Worm (Caenorhabditis elegans) whole organism, L3 larva: ENCODE results near the gene F09F9.3.

Experiments used
- R02D3.7 ChIP-seq: fragments of 150-350 bp; optimal IDR thresholded peaks from 2 replicates; lab custom pipeline; 2014; ENCODE audit warnings: missing biosample characterization, missing genetic modification characterization
- ZK546.5 ChIP-seq: sonication (generic microtip); optimal IDR thresholded peaks from 2 replicates; lab custom pipeline; 2017; ENCODE audit warnings: missing biosample characterization, missing genetic modification characterization
- aly-2 ChIP-seq: fragments of 150-350 bp; optimal IDR thresholded peaks from 2 replicates; lab custom pipeline; 2014; ENCODE audit warnings: missing biosample characterization, missing genetic modification characterization
- ama-1 ChIP-seq: fragments of 150-350 bp; optimal IDR thresholded peaks from 2 replicates; lab custom pipeline; 2018
- ceh-16 ChIP-seq: sonication (generic microtip); optimal IDR thresholded peaks from 2 replicates; lab custom pipeline; 2017; ENCODE audit warnings: missing biosample characterization, missing genetic modification characterization
- ceh-28 ChIP-seq: fragments of 150-350 bp; optimal IDR thresholded peaks from 2 replicates; lab custom pipeline; 2014; ENCODE audit warnings: missing biosample characterization, missing genetic modification reagents, missing genetic modification characterization
- ceh-82 ChIP-seq: fragments of 150-350 bp; optimal IDR thresholded peaks from 2 replicates; lab custom pipeline; 2014; ENCODE audit warnings: missing biosample characterization, missing genetic modification characterization
- ceh-9 ChIP-seq: sonication (generic microtip); optimal IDR thresholded peaks from 2 replicates; lab custom pipeline; 2018; ENCODE audit warnings: missing biosample characterization, missing genetic modification characterization
- daf-12 ChIP-seq: fragments of 150-350 bp; optimal IDR thresholded peaks from 2 replicates; lab custom pipeline; 2014; ENCODE audit warnings: missing biosample characterization, missing genetic modification reagents, missing genetic modification characterization
- egl-27 ChIP-seq: sonication (generic microtip); optimal IDR thresholded peaks from 4 replicates; lab custom pipeline; 2017; ENCODE audit warnings: missing biosample characterization, missing genetic modification reagents, missing genetic modification characterization
- egl-5 ChIP-seq: fragments of 150-350 bp; optimal IDR thresholded peaks from 2 replicates; lab custom pipeline; 2017; ENCODE audit warnings: missing biosample characterization, missing genetic modification reagents, missing genetic modification characterization, inconsistent platforms
- elt-1 ChIP-seq: fragments of 150-350 bp; optimal IDR thresholded peaks from 2 replicates; lab custom pipeline; 2014; ENCODE audit warnings: missing biosample characterization, missing genetic modification characterization
- elt-2 ChIP-seq: sonication (generic microtip); optimal IDR thresholded peaks from 2 replicates; lab custom pipeline; 2016; ENCODE audit warnings: missing genetic modification reagents, mild to moderate bottlenecking, missing genetic modification characterization, missing compliant biosample characterization
- elt-3 ChIP-seq, 3 experiments: fragments of 150-350 bp in 1 of 3; sonication (generic microtip) in 2 of 3; optimal IDR thresholded peaks; 2 replicates in 2 of 3; 4 replicates in 1 of 3; lab custom pipeline; 2014 to 2017; ENCODE audit warnings: missing biosample characterization in 3 of 3, missing genetic modification characterization in 3 of 3
- eor-1 ChIP-seq, 2 experiments: fragments of 150-350 bp; optimal IDR thresholded peaks; 2 replicates each; lab custom pipeline; 2014 to 2018; ENCODE audit warnings: missing biosample characterization in 2 of 2, missing genetic modification characterization in 2 of 2
- fkh-10 ChIP-seq: sonication (generic microtip); optimal IDR thresholded peaks from 2 replicates; lab custom pipeline; 2017; ENCODE audit warnings: missing biosample characterization, missing genetic modification reagents, missing genetic modification characterization
- fkh-2 ChIP-seq: fragments of 150-350 bp; optimal IDR thresholded peaks from 2 replicates; lab custom pipeline; 2014; ENCODE audit warnings: missing biosample characterization, missing genetic modification reagents, missing genetic modification characterization
- fos-1 ChIP-seq: fragments of 150-350 bp; optimal IDR thresholded peaks from 2 replicates; lab custom pipeline; 2014; ENCODE audit warnings: missing biosample characterization, missing genetic modification characterization
- hmg-11 ChIP-seq: sonication (generic microtip); optimal IDR thresholded peaks from 2 replicates; lab custom pipeline; 2016; ENCODE audit warnings: missing genetic modification characterization, missing compliant biosample characterization
- jun-1 ChIP-seq: fragments of 150-350 bp; optimal IDR thresholded peaks from 2 replicates; lab custom pipeline; 2014; ENCODE audit warnings: missing biosample characterization, missing genetic modification reagents, missing genetic modification characterization
- lin-15B ChIP-seq: fragments of 150-350 bp; optimal IDR thresholded peaks from 2 replicates; lab custom pipeline; 2014; ENCODE audit warnings: missing biosample characterization, missing genetic modification characterization
- lin-39 ChIP-seq: fragments of 150-350 bp; optimal IDR thresholded peaks from 2 replicates; lab custom pipeline; 2018; ENCODE audit warnings: missing biosample characterization, missing genetic modification reagents, missing genetic modification characterization
- lsy-12 ChIP-seq: sonication (generic microtip); optimal IDR thresholded peaks from 2 replicates; lab custom pipeline; 2016; ENCODE audit warnings: mild to moderate bottlenecking, missing genetic modification characterization, missing compliant biosample characterization
- mdl-1 ChIP-seq: fragments of 150-350 bp; optimal IDR thresholded peaks from 2 replicates; lab custom pipeline; 2014; ENCODE audit warnings: missing biosample characterization, missing genetic modification characterization
- mml-1 ChIP-seq: fragments of 150-350 bp; sonication (generic microtip); optimal IDR thresholded peaks from 3 replicates; lab custom pipeline; 2014; ENCODE audit warnings: missing biosample characterization, missing genetic modification characterization
- nfya-1 ChIP-seq: sonication (generic microtip); optimal IDR thresholded peaks from 2 replicates; lab custom pipeline; 2017; ENCODE audit warnings: missing genetic modification characterization, mild to moderate bottlenecking, missing compliant biosample characterization, antibody characterized with exemption, moderate library complexity; ENCODE audit not compliant: insufficient read depth
- nhr-11 ChIP-seq: fragments of 150-350 bp; optimal IDR thresholded peaks from 2 replicates; lab custom pipeline; 2014; ENCODE audit warnings: missing biosample characterization, missing genetic modification characterization
- nhr-12 ChIP-seq: fragments of 150-350 bp; optimal IDR thresholded peaks from 2 replicates; lab custom pipeline; 2014; ENCODE audit warnings: missing biosample characterization, missing genetic modification characterization
- nhr-23 ChIP-seq: fragments of 150-350 bp; optimal IDR thresholded peaks from 2 replicates; lab custom pipeline; 2014; ENCODE audit warnings: missing biosample characterization, missing genetic modification reagents, missing genetic modification characterization
- nhr-237 ChIP-seq: fragments of 150-350 bp; optimal IDR thresholded peaks from 2 replicates; lab custom pipeline; 2014; ENCODE audit warnings: missing biosample characterization, missing genetic modification characterization
- nhr-25 ChIP-seq: sonication (generic microtip); optimal IDR thresholded peaks from 2 replicates; lab custom pipeline; 2017; ENCODE audit warnings: missing biosample characterization, missing genetic modification characterization
- nhr-28 ChIP-seq: fragments of 150-350 bp; optimal IDR thresholded peaks from 2 replicates; lab custom pipeline; 2014; ENCODE audit warnings: missing biosample characterization, missing genetic modification characterization
- nhr-43 ChIP-seq: sonication (generic microtip); optimal IDR thresholded peaks from 2 replicates; lab custom pipeline; 2016; ENCODE audit warnings: mild to moderate bottlenecking, missing genetic modification characterization, missing compliant biosample characterization; ENCODE audit not compliant: poor library complexity, severe bottlenecking
- nhr-67 ChIP-seq: fragments of 150-350 bp; optimal IDR thresholded peaks from 2 replicates; lab custom pipeline; 2014; ENCODE audit warnings: missing biosample characterization, missing genetic modification characterization
- nhr-76 ChIP-seq: fragments of 150-350 bp; sonication (generic microtip); optimal IDR thresholded peaks from 5 replicates; lab custom pipeline; 2014; ENCODE audit warnings: missing biosample characterization, missing genetic modification characterization
- nhr-77 ChIP-seq: fragments of 150-350 bp; optimal IDR thresholded peaks from 2 replicates; lab custom pipeline; 2014; ENCODE audit warnings: missing biosample characterization, missing genetic modification characterization
- pha-4 ChIP-seq: fragments of 150-350 bp; optimal IDR thresholded peaks from 2 replicates; lab custom pipeline; 2014; ENCODE audit warnings: missing biosample characterization, missing genetic modification reagents, missing genetic modification characterization
- pqm-1 ChIP-seq: fragments of 150-350 bp; optimal IDR thresholded peaks from 2 replicates; lab custom pipeline; 2017; ENCODE audit warnings: missing biosample characterization, missing genetic modification characterization, inconsistent platforms
- sea-2 ChIP-seq: fragments of 150-350 bp; sonication (generic microtip); optimal IDR thresholded peaks from 4 replicates; lab custom pipeline; 2014; ENCODE audit warnings: missing biosample characterization, missing genetic modification reagents, missing genetic modification characterization
- skn-1 ChIP-seq: fragments of 150-350 bp; optimal IDR thresholded peaks from 2 replicates; lab custom pipeline; 2014; ENCODE audit warnings: missing biosample characterization, missing genetic modification characterization
- snpc-4 ChIP-seq: fragments of 150-350 bp; optimal IDR thresholded peaks from 2 replicates; lab custom pipeline; 2014; ENCODE audit warnings: missing biosample characterization, missing genetic modification characterization
- tbx-2 ChIP-seq: sonication (generic microtip); optimal IDR thresholded peaks from 2 replicates; lab custom pipeline; 2016; ENCODE audit warnings: mild to moderate bottlenecking, missing genetic modification characterization, missing compliant biosample characterization
- unc-39 ChIP-seq: sonication (generic microtip); optimal IDR thresholded peaks from 4 replicates; lab custom pipeline; 2017; ENCODE audit warnings: missing biosample characterization, missing genetic modification characterization
- unc-62 ChIP-seq: fragments of 150-350 bp; sonication (generic microtip); optimal IDR thresholded peaks from 4 replicates; lab custom pipeline; 2014; ENCODE audit warnings: missing biosample characterization, missing genetic modification reagents, missing genetic modification characterization
- zag-1 ChIP-seq: fragments of 150-350 bp; optimal IDR thresholded peaks from 2 replicates; lab custom pipeline; 2014; ENCODE audit warnings: missing biosample characterization, missing genetic modification characterization
- ztf-11 ChIP-seq: fragments of 150-350 bp; optimal IDR thresholded peaks from 2 replicates; lab custom pipeline; 2014; ENCODE audit warnings: missing biosample characterization, missing genetic modification characterization
- ztf-4 ChIP-seq: fragments of 150-350 bp; optimal IDR thresholded peaks from 2 replicates; lab custom pipeline; 2014; ENCODE audit warnings: missing biosample characterization, missing genetic modification characterization

The F09F9.3 gene

ce11 chrX:4145051-4145826 lies 24.4 kb upstream of the F09F9.3 start:
- no peak for TF ChIP-seq daf-12
- no peak for TF ChIP-seq ztf-4 (tag; lab: Kevin White, UChicago)
- TF ChIP-seq nhr-237 (tag; lab: Kevin White, UChicago), result no peak
- TF ChIP-seq pqm-1, result peak; percentile 27
- TF ChIP-seq nhr-23 (tag; lab: Kevin White, UChicago), result peak; percentile 73
- TF ChIP-seq nfya-1 (tag; lab: Kevin White, UChicago), result peak; percentile 57
- no peak for TF ChIP-seq fkh-2 (tag; lab: Kevin White, UChicago)
- TF ChIP-seq ztf-11 (tag; lab: Kevin White, UChicago), result no peak
- no peak for TF ChIP-seq ceh-16 (tag; lab: Kevin White, UChicago)
- TF ChIP-seq fos-1 (tag; lab: Kevin White, UChicago), result peak; percentile 71
- peak; percentile 84 for TF ChIP-seq lin-39
- TF ChIP-seq pha-4, result peak; percentile 68
- TF ChIP-seq nhr-11 (tag; lab: Kevin White, UChicago), result peak; percentile 61
- no peak for TF ChIP-seq mml-1 (tag; lab: Kevin White, UChicago)
- peak; percentile 50 for TF ChIP-seq hmg-11 (tag; lab: Kevin White, UChicago)
- no peak for TF ChIP-seq snpc-4 (tag; lab: Kevin White, UChicago)
- TF ChIP-seq lsy-12 (tag; lab: Kevin White, UChicago), result no peak
- peak; percentile 14 for TF ChIP-seq jun-1 (tag; lab: Kevin White, UChicago)
- peak; percentile 50 for TF ChIP-seq nhr-25 (tag; lab: Kevin White, UChicago)
- TF ChIP-seq unc-62 (GFP tag; lab: Kevin White, UChicago), result peak; percentile 54
- no peak for TF ChIP-seq ceh-9 (tag; lab: Kevin White, UChicago)
- TF ChIP-seq skn-1 (tag; lab: Kevin White, UChicago), result peak; percentile 82
- TF ChIP-seq R02D3.7 (tag; lab: Kevin White, UChicago), result no peak
- peak; percentile 29 for TF ChIP-seq fkh-10 (GFP tag; lab: Kevin White, UChicago)
- TF ChIP-seq zag-1 (tag; lab: Kevin White, UChicago), result no peak
- peak in 1 of 3 experiments; percentile 13 for TF ChIP-seq elt-3 (tag; optimal IDR thresholded peaks at IDR 0.05; lab: Kevin White, UChicago)
- TF ChIP-seq ZK546.5, result no peak
- peak; percentile 24 for TF ChIP-seq egl-5 (tag; lab: Kevin White, UChicago)
- TF ChIP-seq unc-39 (tag; lab: Kevin White, UChicago), result no peak
- no peak for TF ChIP-seq lin-15B (tag; lab: Kevin White, UChicago)
- peak; percentile 86 for TF ChIP-seq elt-2
- peak; percentile 64 for TF ChIP-seq nhr-43 (tag; lab: Kevin White, UChicago)
- no peak for TF ChIP-seq elt-1
- TF ChIP-seq ama-1, result peak; percentile 86
- peak; percentile 36 for TF ChIP-seq tbx-2 (tag; lab: Kevin White, UChicago)
- peak; percentile 68 for TF ChIP-seq ceh-28 (tag; lab: Kevin White, UChicago)
- no peak for TF ChIP-seq eor-1 (tag; optimal IDR thresholded peaks at IDR 0.05; lab: Kevin White, UChicago)
- TF ChIP-seq mdl-1, result peak; percentile 88
- TF ChIP-seq nhr-28 (tag; lab: Kevin White, UChicago), result no peak
- TF ChIP-seq nhr-12 (tag; lab: Kevin White, UChicago), result no peak
- no peak for TF ChIP-seq egl-27 (tag; lab: Kevin White, UChicago)
- no peak for TF ChIP-seq nhr-76 (tag; lab: Kevin White, UChicago)
- no peak for TF ChIP-seq nhr-67 (tag; lab: Kevin White, UChicago)
- TF ChIP-seq aly-2 (tag; lab: Kevin White, UChicago), result no peak
- TF ChIP-seq nhr-77 (tag; lab: Kevin White, UChicago), result no peak
- TF ChIP-seq ceh-82 (tag; lab: Kevin White, UChicago), result peak; percentile 8
- TF ChIP-seq sea-2, result peak; percentile 89
- TF ChIP-seq, all 47 proteins: peak for 23
